Worm (Caenorhabditis elegans) whole organism, late embryonic: ENCODE data around the gene srh-269.

Experiments
- C08G9.2 ChIP-seq: sonication (generic microtip); optimal IDR thresholded peaks from 2 replicates; lab custom pipeline; 2016; ENCODE audit warnings: mild to moderate bottlenecking, missing genetic modification characterization, moderate library complexity, missing compliant biosample characterization
- ceh-6 ChIP-seq: fragments of 200-800 bp; sonication (Bioruptor generic); optimal IDR thresholded peaks from 2 replicates; lab custom pipeline; 2018; ENCODE audit warnings: mild to moderate bottlenecking, missing genetic modification characterization, missing compliant biosample characterization
- che-1 ChIP-seq: sonication (generic microtip); optimal IDR thresholded peaks from 2 replicates; lab custom pipeline; 2016; ENCODE audit warnings: mild to moderate bottlenecking, missing genetic modification characterization, missing compliant biosample characterization
- elt-4 ChIP-seq: sonication (generic microtip); optimal IDR thresholded peaks from 2 replicates; lab custom pipeline; 2016; ENCODE audit warnings: missing genetic modification characterization, missing compliant biosample characterization
- fkh-10 ChIP-seq: fragments of 150-350 bp; optimal IDR thresholded peaks from 2 replicates; lab custom pipeline; 2014; ENCODE audit warnings: missing biosample characterization, missing genetic modification reagents, missing genetic modification characterization
- pax-1 ChIP-seq: fragments of 150-350 bp; optimal IDR thresholded peaks from 2 replicates; lab custom pipeline; 2014; ENCODE audit warnings: missing biosample characterization, missing genetic modification characterization
- unc-55 ChIP-seq: sonication (generic microtip); optimal IDR thresholded peaks from 2 replicates; lab custom pipeline; 2017; ENCODE audit warnings: missing biosample characterization, missing genetic modification reagents, missing genetic modification characterization

- TF ChIP-seq elt-4 (no peak), unc-55 (no peak), che-1 (tag; lab: Kevin White, UChicago) (no peak), ceh-6 (GFP tag; lab: Kevin White, UChicago) (no peak), C08G9.2 (no peak), fkh-10 (GFP tag; lab: Kevin White, UChicago) (no peak), pax-1 (tag; lab: Kevin White, UChicago) (no peak)
Measured at ce11 chrV:16627962-16628361, 36.1 kb upstream of the srh-269 start, which contains the start of gene oac-53.
